Fruit fly (Drosophila melanogaster): Measurements from ENCODE around the gene CG6006.

dm6 chr3R:16180476-16181070 lies 25.8 kb downstream of the CG6006 start, which contains the start of gene CG8927:
- TF ChIP-seq pad (GFP tag; optimal IDR thresholded peaks at IDR 0.05) (no peak), CG5204 (GFP tag; optimal IDR thresholded peaks at IDR 0.05) (no peak), tj (GFP tag; optimal IDR thresholded peaks at IDR 0.05) (no peak), ovo (GFP tag; optimal IDR thresholded peaks at IDR 0.05) (no peak), cic (GFP tag; optimal IDR thresholded peaks at IDR 0.05) (no peak)

All from whole organism, adult.